Worm (Caenorhabditis elegans) whole organism, L4/young adult: ENCODE measurements around the gene tag-307.

Source experiments
- W03F9.2 ChIP-seq: fragments of 150-350 bp; optimal IDR thresholded peaks from 2 replicates; lab custom pipeline; 2014; ENCODE audit warnings: missing biosample characterization, missing genetic modification characterization
- dao-5 ChIP-seq: sonication (generic microtip); optimal IDR thresholded peaks from 2 replicates; lab custom pipeline; 2016; ENCODE audit warnings: missing genotype, missing genetic modification characterization, moderate library complexity, missing compliant biosample characterization
- him-1 ChIP-seq: sonication (generic microtip); optimal IDR thresholded peaks from 2 replicates; lab custom pipeline; 2016; ENCODE audit warnings: missing genotype, missing genetic modification reagents, missing genetic modification characterization, missing compliant biosample characterization

DNA sequence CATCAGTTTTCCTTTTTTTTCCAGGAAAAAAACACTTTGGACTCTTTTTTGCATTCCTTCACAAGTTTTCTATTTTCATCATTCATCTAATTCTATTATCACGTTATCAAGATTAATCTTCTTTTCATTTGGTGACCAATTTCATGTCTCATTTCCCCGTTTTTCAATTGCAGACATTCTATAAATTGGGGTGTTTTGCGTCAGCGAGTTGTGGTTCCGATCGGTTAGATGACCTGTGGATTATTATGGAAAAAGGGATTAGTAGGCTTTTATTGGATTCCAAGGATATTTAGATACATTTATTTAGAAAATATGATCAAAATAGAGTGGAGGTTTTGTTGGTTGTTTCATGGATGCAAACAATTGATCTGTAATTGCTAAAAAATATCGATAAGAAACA is 22.2 kb downstream of the tag-307 start:
- TF ChIP-seq him-1 (no peak), dao-5 (tag; lab: Kevin White, UChicago) (no peak), W03F9.2 (no peak)
